Fruit fly (Drosophila melanogaster): ENCODE measurements around the gene GCS2beta.

DNA sequence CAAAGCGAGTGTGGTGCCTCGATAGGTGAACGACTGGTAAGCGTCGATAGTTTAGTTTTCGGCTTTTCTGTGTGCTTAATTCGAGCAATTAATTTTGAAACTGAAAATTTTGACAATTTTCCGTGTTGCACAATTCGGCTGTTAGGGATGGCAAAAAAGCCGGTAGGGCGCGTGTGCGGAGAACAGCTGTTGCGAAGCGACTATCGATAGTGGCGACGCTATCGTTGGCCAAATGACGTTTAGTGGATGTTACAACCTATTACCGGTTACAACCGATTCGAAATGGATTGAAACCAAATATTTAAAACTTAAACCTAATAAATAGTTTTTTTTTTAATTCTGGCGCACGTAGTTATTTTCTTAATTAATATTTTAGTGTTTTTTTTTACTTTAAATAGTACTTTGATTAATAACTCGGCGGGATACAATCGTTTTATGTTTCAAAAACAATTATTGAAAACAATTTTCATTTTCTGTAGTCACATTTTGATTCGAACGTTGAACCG lies 16.9 kb upstream of the GCS2beta start, which contains the start of the genes mEFTs and Dhc36C:
- TF ChIP-seq Pif1A (GFP tag; optimal IDR thresholded peaks at IDR 0.05), result no peak
- no peak for TF ChIP-seq EcR (GFP tag; optimal IDR thresholded peaks at IDR 0.05)
- no peak for TF ChIP-seq CG14655 (GFP tag; optimal IDR thresholded peaks at IDR 0.05)
- TF ChIP-seq gl (tag; optimal IDR thresholded peaks at IDR 0.05), result no peak
- no peak for TF ChIP-seq CG13204 (GFP tag; optimal IDR thresholded peaks at IDR 0.05)

All from whole organism, pupa.